Worm (Caenorhabditis elegans): ENCODE measurements around the gene W09D10.4.
A peak's percentile ranks its signal among the peaks of the same experiment; 100 is the strongest.

W09D10.4 gene

DNA sequence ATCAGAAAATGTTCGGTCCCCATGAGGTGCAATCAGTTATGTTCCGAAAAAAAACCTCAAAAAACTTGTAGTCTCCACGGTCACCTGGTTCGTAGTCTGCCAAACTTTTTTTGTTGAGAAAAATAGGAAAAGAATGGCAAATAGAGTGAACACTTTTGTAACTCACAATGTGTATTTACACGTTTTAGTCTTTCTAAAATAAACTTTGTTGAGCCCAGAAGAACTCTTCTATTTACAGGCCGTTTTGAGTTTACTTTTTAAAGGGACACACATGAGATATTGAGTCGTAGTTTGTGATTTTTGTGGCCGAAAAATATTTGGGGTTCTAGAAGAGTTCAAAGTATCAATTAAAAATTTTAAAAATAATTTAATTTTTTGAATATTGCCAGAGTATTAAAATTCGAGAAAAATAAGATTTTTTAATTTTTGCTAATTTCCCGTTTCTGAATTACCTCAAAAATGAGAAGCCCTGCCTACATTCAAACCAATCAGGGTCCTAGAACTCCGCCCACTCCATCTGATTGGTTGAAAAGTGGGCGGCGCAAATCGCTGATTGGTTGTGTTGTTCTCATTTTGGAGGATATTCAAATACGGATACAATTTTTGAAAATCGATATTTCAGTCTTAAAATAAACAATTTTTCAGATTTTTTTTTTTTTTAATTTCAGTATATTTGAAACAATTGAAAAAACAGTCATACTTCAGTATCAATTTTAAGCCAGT is 18.7 kb upstream of the W09D10.4 start:
- TF ChIP-seq zfp-2 (tag; optimal IDR thresholded peaks at IDR 0.05) (no peak), nhr-28 (tag; optimal IDR thresholded peaks at IDR 0.05) (peak; percentile 46), dmd-6 (GFP tag; IDR thresholded peaks at IDR 0.05) (no peak)

DNA sequence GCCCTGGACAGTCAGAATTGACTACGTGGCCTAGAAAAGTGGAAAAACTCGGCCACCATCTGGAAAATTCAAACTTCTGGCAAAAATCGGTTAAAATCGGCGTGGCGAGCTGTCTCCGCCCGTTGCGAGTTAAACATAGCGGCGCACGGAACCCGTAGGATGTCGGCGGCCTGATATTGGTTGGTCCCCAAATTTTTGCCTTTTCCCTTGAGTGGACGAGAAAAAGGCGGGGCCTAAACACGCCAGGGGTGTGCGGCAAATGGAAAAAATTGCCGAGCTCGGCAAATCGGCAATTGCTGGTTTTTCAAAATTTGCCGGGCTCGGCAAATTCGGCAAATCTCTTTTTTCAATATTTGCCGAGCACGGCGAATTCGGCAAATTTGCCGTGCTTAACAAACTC is 17.3 kb upstream of the W09D10.4 start:
- TF ChIP-seq set-16 (GFP tag; IDR thresholded peaks at IDR 0.05): 0 out of 2 replicates have a peak, but pooled peaks have one; percentile 20
- TF ChIP-seq mdt-29 (GFP tag; IDR thresholded peaks at IDR 0.05): peak; percentile 59; the same call in 1 of the 2 replicates
- TF ChIP-seq php-3 (GFP tag; IDR thresholded peaks at IDR 0.05): 0 out of 2 replicates have a peak, but pooled peaks have one; percentile 34
- 0 out of 2 replicates have a peak, but pooled peaks have one; percentile 17 for TF ChIP-seq egl-43 (GFP tag; IDR thresholded peaks at IDR 0.05)
- 0 out of 2 replicates have a peak, but pooled peaks have one; percentile 29 for TF ChIP-seq madf-9 (GFP tag; conservative IDR thresholded peaks at IDR 0.05)
- TF ChIP-seq hlh-11 (tag; optimal IDR thresholded peaks at IDR 0.05): no peak
- no peak for TF ChIP-seq snpc-4 (tag; optimal IDR thresholded peaks at IDR 0.05)
- 0 out of 2 replicates have a peak, but pooled peaks have one; percentile 18 for TF ChIP-seq ceh-44 (GFP tag; IDR thresholded peaks at IDR 0.05)
- TF ChIP-seq unc-62 (GFP tag; optimal IDR thresholded peaks at IDR 0.05 in 1 of 2): no peak
- no peak for TF ChIP-seq unc-62 (tag; optimal IDR thresholded peaks at IDR 0.05)
- TF ChIP-seq spr-3 (GFP tag; optimal IDR thresholded peaks at IDR 0.05): no peak
- TF ChIP-seq duxl-1 (tag; optimal IDR thresholded peaks at IDR 0.05; ENCODE audit: poor library complexity): no peak
- TF ChIP-seq hlh-30 (tag; optimal IDR thresholded peaks at IDR 0.05; ENCODE audit: insufficient read depth): no peak
- TF ChIP-seq snpc-1.2 (GFP tag; IDR thresholded peaks at IDR 0.05): peak; percentile 64; the same call in 1 of the 2 replicates
- peak; percentile 48 for TF ChIP-seq lin-38 (GFP tag; IDR thresholded peaks at IDR 0.05)
- TF ChIP-seq Y48G9A.11 (GFP tag; IDR thresholded peaks at IDR 0.05): peak; percentile 50; the same call in 1 of the 2 replicates
- TF ChIP-seq vab-7 (GFP tag; IDR thresholded peaks at IDR 0.05): peak; percentile 40; the same call in 1 of the 2 replicates
- TF ChIP-seq F26F4.8 (GFP tag; conservative IDR thresholded peaks at IDR 0.05): 0 out of 2 replicates have a peak, but pooled peaks have one; percentile 17
- TF ChIP-seq D1046.2 (GFP tag; IDR thresholded peaks at IDR 0.05): peak; percentile 37; the same call in 1 of the 2 replicates
- no peak for TF ChIP-seq zip-2 (tag; optimal IDR thresholded peaks at IDR 0.05)

DNA sequence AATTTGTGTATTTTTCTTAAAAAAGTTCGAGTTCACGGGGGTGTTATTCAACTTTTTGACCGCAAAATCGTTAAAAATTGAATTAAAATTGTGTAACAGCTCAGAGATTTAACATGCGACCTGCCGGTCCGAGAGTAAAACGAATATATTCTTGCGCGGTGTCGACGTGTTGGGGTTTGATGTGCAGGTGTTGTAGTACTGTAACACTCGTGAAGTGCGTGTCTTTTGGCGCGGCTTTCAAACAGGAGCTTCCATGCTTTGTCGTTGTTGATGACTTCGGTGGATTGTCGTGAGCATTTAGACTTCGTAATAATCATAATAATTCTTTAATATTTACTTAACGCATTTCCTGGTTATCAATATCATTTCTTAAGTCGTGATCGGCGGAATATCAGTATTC is 14.5 kb upstream of the W09D10.4 start, which contains the start of gene tat-3:
TSS of gene tat-3 (minus strand) at position 196 of the 400 bp plus-strand sequence.
- no peak for TF ChIP-seq mxl-3 (GFP tag; optimal IDR thresholded peaks at IDR 0.05)
- no peak for TF ChIP-seq nhr-25 (tag; optimal IDR thresholded peaks at IDR 0.05; ENCODE audit: borderline replicate concordance, insufficient read depth)
- TF ChIP-seq gei-8 (GFP tag; optimal IDR thresholded peaks at IDR 0.05): no peak
- no peak for TF ChIP-seq tag-97 (GFP tag; IDR thresholded peaks at IDR 0.05)
- TF ChIP-seq Y5F2A.4 (GFP tag; optimal IDR thresholded peaks at IDR 0.05): no peak
- TF ChIP-seq nhr-102 (tag; optimal IDR thresholded peaks at IDR 0.05): no peak
- no peak for TF ChIP-seq nhr-111 (GFP tag; optimal IDR thresholded peaks at IDR 0.05)
- TF ChIP-seq hlh-11 (tag; optimal IDR thresholded peaks at IDR 0.05): no peak
- no peak for TF ChIP-seq zip-2 (tag; optimal IDR thresholded peaks at IDR 0.05)
- no peak for TF ChIP-seq mdt-29 (GFP tag; IDR thresholded peaks at IDR 0.05)
- no peak for TF ChIP-seq lin-39 (tag; optimal IDR thresholded peaks at IDR 0.05)
- TF ChIP-seq nhr-6 (tag; optimal IDR thresholded peaks at IDR 0.05): no peak
- no peak for TF ChIP-seq duxl-1 (tag; optimal IDR thresholded peaks at IDR 0.05; ENCODE audit: poor library complexity)
- TF ChIP-seq F26F4.8 (GFP tag; conservative IDR thresholded peaks at IDR 0.05): no peak
- TF ChIP-seq lin-1 (GFP tag; IDR thresholded peaks at IDR 0.05): no peak
- TF ChIP-seq php-3 (GFP tag; IDR thresholded peaks at IDR 0.05): no peak
- no peak for TF ChIP-seq skn-1 (tag; optimal IDR thresholded peaks at IDR 0.05)
- TF ChIP-seq R02D3.7 (tag; optimal IDR thresholded peaks at IDR 0.05): no peak
- TF ChIP-seq F44E2.7 (GFP tag; IDR thresholded peaks at IDR 0.05): no peak
- no peak for TF ChIP-seq lin-15B (tag; optimal IDR thresholded peaks at IDR 0.05)

Measured in whole organism, L4 larva.